Fruit fly (Drosophila melanogaster) whole organism, embryonic: ENCODE data around the gene CG5762.
A peak's percentile ranks its signal among the peaks of the same experiment; 100 is the strongest.

Source experiments
- B-H1 ChIP-seq: fragments of 200-800 bp; sonication (Bioruptor generic); IDR thresholded peaks from 3 replicates; pipeline ENCODE4 v1.3.6; 2022; ENCODE audit warnings: missing biosample characterization, missing genetic modification characterization
- Bgb ChIP-seq: fragments of 200-800 bp; sonication (Bioruptor generic); IDR thresholded peaks from 2 replicates; pipeline ENCODE4 v1.3.6; 2022; ENCODE audit warnings: missing biosample characterization, missing genetic modification characterization; ENCODE audit not compliant: partially characterized antibody
- Blimp-1 ChIP-seq: fragments of 200-800 bp; sonication (Bioruptor generic); optimal IDR thresholded peaks from 3 replicates; lab custom pipeline; 2018; ENCODE audit warnings: missing biosample characterization, missing genetic modification characterization, mild to moderate bottlenecking, moderate library complexity, missing genetic modification reagents
- CG10321 ChIP-seq: fragments of 200-800 bp; sonication (Bioruptor generic); IDR thresholded peaks from 2 replicates; pipeline ENCODE4 v1.3.6; 2022; ENCODE audit warnings: missing biosample characterization, missing genetic modification characterization
- CG10959 ChIP-seq: fragments of 200-800 bp; sonication (Bioruptor generic); IDR thresholded peaks from 2 replicates; pipeline ENCODE4 v1.3.6; 2022; ENCODE audit warnings: missing biosample characterization, missing genetic modification characterization
- CG11695 ChIP-seq: fragments of 200-800 bp; sonication (Bioruptor generic); IDR thresholded peaks from 3 replicates; pipeline ENCODE4 v1.3.6; 2022; ENCODE audit warnings: missing biosample characterization, missing genetic modification characterization
- CG12071 ChIP-seq: fragments of 200-800 bp; sonication (Bioruptor generic); optimal IDR thresholded peaks from 3 replicates; lab custom pipeline; 2018; ENCODE audit warnings: missing biosample characterization, mild to moderate bottlenecking, missing genetic modification characterization
- CG12744 ChIP-seq: fragments of 200-800 bp; sonication (Bioruptor generic); optimal IDR thresholded peaks from 2 replicates; lab custom pipeline; 2016; ENCODE audit warnings: missing biosample characterization, missing genetic modification characterization
- CG15269 ChIP-seq: fragments of 200-800 bp; sonication (Bioruptor generic); optimal IDR thresholded peaks from 2 replicates; lab custom pipeline; 2018; ENCODE audit warnings: missing biosample characterization, mild to moderate bottlenecking, missing genetic modification characterization, moderate library complexity
- CG15479 ChIP-seq: fragments of 200-800 bp; sonication (Bioruptor generic); optimal IDR thresholded peaks from 3 replicates; lab custom pipeline; 2019; ENCODE audit warnings: missing biosample characterization, mild to moderate bottlenecking, missing genetic modification characterization, moderate library complexity
- CG17385 ChIP-seq: fragments of 200-800 bp; sonication (Bioruptor generic); optimal IDR thresholded peaks from 3 replicates; lab custom pipeline; 2018; ENCODE audit warnings: missing biosample characterization, mild to moderate bottlenecking, missing genetic modification characterization
- CG17912 ChIP-seq: fragments of 200-800 bp; sonication (Bioruptor generic); optimal IDR thresholded peaks from 2 replicates; lab custom pipeline; 2018; ENCODE audit warnings: missing biosample characterization, mild to moderate bottlenecking, missing genetic modification characterization
- CG31224 ChIP-seq: fragments of 200-800 bp; sonication (Bioruptor generic); IDR thresholded peaks from 2 replicates; pipeline ENCODE4 v1.3.6; 2022; ENCODE audit warnings: missing biosample characterization, missing genetic modification characterization
- CG32772 ChIP-seq: fragments of 200-800 bp; sonication (Bioruptor generic); IDR thresholded peaks from 2 replicates; pipeline ENCODE4 v1.3.6; 2022; ENCODE audit warnings: missing biosample characterization, missing genetic modification characterization
- CG3281 ChIP-seq: fragments of 200-800 bp; sonication (Bioruptor generic); optimal IDR thresholded peaks from 3 replicates; lab custom pipeline; 2017; ENCODE audit warnings: missing biosample characterization, mild to moderate bottlenecking, missing genetic modification characterization
- CG6854 ChIP-seq: fragments of 200-800 bp; sonication (Bioruptor generic); optimal IDR thresholded peaks from 3 replicates; lab custom pipeline; 2017; ENCODE audit warnings: missing biosample characterization, mild to moderate bottlenecking, missing genetic modification characterization
- CG7357 ChIP-seq: fragments of 200-800 bp; sonication (Bioruptor generic); IDR thresholded peaks from 3 replicates; pipeline ENCODE4 v1.3.6; 2022; ENCODE audit warnings: missing biosample characterization, missing genetic modification characterization
- CG9797 ChIP-seq: fragments of 200-800 bp; sonication (Bioruptor generic); optimal IDR thresholded peaks from 3 replicates; lab custom pipeline; 2018; ENCODE audit warnings: missing biosample characterization, mild to moderate bottlenecking, missing genetic modification characterization
- Hr39 ChIP-seq: fragments of >200 bp; optimal IDR thresholded peaks from 2 replicates; lab custom pipeline; 2017
- Hsf ChIP-seq: fragments of 200-800 bp; sonication (Bioruptor generic); optimal IDR thresholded peaks from 3 replicates; lab custom pipeline; 2016; ENCODE audit warnings: missing biosample characterization, missing genetic modification characterization
- NFAT ChIP-seq: fragments of 200-800 bp; sonication (Bioruptor generic); IDR thresholded peaks from 2 replicates; pipeline ENCODE4 v1.3.6; 2022; ENCODE audit warnings: missing biosample characterization, missing genetic modification characterization
- Neu2 ChIP-seq: fragments of 200-800 bp; sonication (Bioruptor generic); optimal IDR thresholded peaks from 3 replicates; lab custom pipeline; 2016; ENCODE audit warnings: missing biosample characterization, missing genetic modification characterization, borderline replicate concordance
- NfI ChIP-seq: fragments of 200-800 bp; sonication (Bioruptor generic); optimal IDR thresholded peaks from 3 replicates; lab custom pipeline; 2018; ENCODE audit warnings: missing biosample characterization, mild to moderate bottlenecking, missing genetic modification characterization, moderate library complexity
- Tbp ChIP-seq: fragments of >200 bp; optimal IDR thresholded peaks from 2 replicates; lab custom pipeline; 2018; ENCODE audit warnings: missing biosample characterization, missing genetic modification characterization
- Xrp1 ChIP-seq: fragments of 200-800 bp; sonication (Bioruptor generic); IDR thresholded peaks from 2 replicates; pipeline ENCODE4 v1.3.6; 2022; ENCODE audit warnings: missing biosample characterization, missing genetic modification characterization
- abd-A ChIP-seq: fragments of 200-800 bp; sonication (Bioruptor generic); optimal IDR thresholded peaks from 3 replicates; lab custom pipeline; 2019; ENCODE audit warnings: missing biosample characterization, mild to moderate bottlenecking, missing genetic modification characterization, moderate library complexity
- ase ChIP-seq: fragments of 200-800 bp; sonication (Bioruptor generic); IDR thresholded peaks from 3 replicates; pipeline ENCODE4 v1.3.6; 2022; ENCODE audit warnings: missing biosample characterization, missing genetic modification characterization
- bab2 ChIP-seq: fragments of 200-800 bp; sonication (Bioruptor generic); optimal IDR thresholded peaks from 2 replicates; lab custom pipeline; 2016; ENCODE audit warnings: missing biosample characterization, missing genetic modification characterization
- caup ChIP-seq: fragments of 200-800 bp; sonication (Bioruptor generic); optimal IDR thresholded peaks from 3 replicates; lab custom pipeline; 2017; ENCODE audit warnings: missing biosample characterization, mild to moderate bottlenecking, missing genetic modification characterization, moderate library complexity; ENCODE audit not compliant: severe bottlenecking
- chn ChIP-seq: fragments of 200-800 bp; sonication (Bioruptor generic); optimal IDR thresholded peaks from 2 replicates; lab custom pipeline; 2016; ENCODE audit warnings: missing biosample characterization, missing genetic modification characterization
- corto ChIP-seq: fragments of 200-800 bp; sonication (Bioruptor generic); optimal IDR thresholded peaks from 2 replicates; lab custom pipeline; 2016; ENCODE audit warnings: missing biosample characterization, mild to moderate bottlenecking, missing genetic modification characterization, moderate library complexity
- crol ChIP-seq: fragments of 200-800 bp; sonication (Bioruptor generic); IDR thresholded peaks from 2 replicates; pipeline ENCODE4 v1.3.6; 2022; ENCODE audit warnings: missing biosample characterization, missing genetic modification characterization
- disco-r ChIP-seq: fragments of 200-800 bp; sonication (Bioruptor generic); optimal IDR thresholded peaks from 2 replicates; lab custom pipeline; 2016; ENCODE audit warnings: missing biosample characterization, missing genetic modification characterization
- dmrt99B ChIP-seq: fragments of 200-800 bp; sonication (Bioruptor generic); optimal IDR thresholded peaks from 2 replicates; lab custom pipeline; 2018; ENCODE audit warnings: missing biosample characterization, mild to moderate bottlenecking, missing genetic modification characterization, moderate library complexity
- fu2 ChIP-seq: fragments of 200-800 bp; sonication (Bioruptor generic); optimal IDR thresholded peaks from 2 replicates; lab custom pipeline; 2016; ENCODE audit warnings: missing biosample characterization, missing genetic modification characterization
- grau ChIP-seq: fragments of 200-800 bp; optimal IDR thresholded peaks from 3 replicates; lab custom pipeline; 2019; ENCODE audit warnings: missing biosample characterization, mild to moderate bottlenecking, missing genetic modification characterization, moderate library complexity
- hb ChIP-seq: fragments of 200-800 bp; sonication (Bioruptor generic); IDR thresholded peaks from 3 replicates; pipeline ENCODE4 v1.3.6; 2022; ENCODE audit warnings: missing biosample characterization, missing genetic modification characterization; ENCODE audit not compliant: partially characterized antibody
- knrl ChIP-seq: fragments of 200-800 bp; sonication (Bioruptor generic); IDR thresholded peaks from 3 replicates; pipeline ENCODE4 v1.3.6; 2022; ENCODE audit warnings: missing biosample characterization, missing genetic modification characterization; ENCODE audit not compliant: partially characterized antibody
- lbe ChIP-seq: fragments of 200-800 bp; sonication (Bioruptor generic); optimal IDR thresholded peaks from 2 replicates; lab custom pipeline; 2016; ENCODE audit warnings: missing biosample characterization, mild to moderate bottlenecking, missing genetic modification characterization
- lola ChIP-seq, 3 experiments: fragments of >200 bp in 2 of 3; fragments of 200-800 bp in 1 of 3; sonication (Bioruptor generic) in 1 of 3; optimal IDR thresholded peaks; 2 replicates each; lab custom pipeline; 2017 to 2019; ENCODE audit warnings: missing biosample characterization in 3 of 3, missing genetic modification characterization in 3 of 3, mild to moderate bottlenecking in 1 of 3, moderate library complexity in 1 of 3
- pan ChIP-seq, 4 experiments: fragments of >200 bp in 3 of 4; fragments of 200-800 bp in 1 of 4; sonication (Bioruptor generic) in 1 of 4; optimal IDR thresholded peaks in 3 of 4; IDR thresholded peaks in 1 of 4; 2 replicates each; pipeline versions ENCODE4 v1.3.6 to Lab custom; 2017 to 2022; ENCODE audit warnings: missing biosample characterization in 2 of 4, missing genetic modification characterization in 2 of 4, mixed read lengths in 1 of 4
- peb ChIP-seq: fragments of 200-800 bp; sonication (Bioruptor generic); IDR thresholded peaks from 2 replicates; pipeline ENCODE4 v1.3.6; 2022; ENCODE audit warnings: missing biosample characterization, missing genetic modification characterization
- psq ChIP-seq: fragments of 200-800 bp; sonication (Bioruptor generic); optimal IDR thresholded peaks from 2 replicates; lab custom pipeline; 2017; ENCODE audit warnings: missing biosample characterization, missing genetic modification characterization
- sisA ChIP-seq: fragments of 200-800 bp; sonication (Bioruptor generic); IDR thresholded peaks from 2 replicates; pipeline ENCODE4 v1.3.6; 2022; ENCODE audit warnings: missing biosample characterization, missing genetic modification characterization
- sob ChIP-seq: fragments of 200-800 bp; sonication (Bioruptor generic); IDR thresholded peaks from 2 replicates; pipeline ENCODE4 v1.3.6; 2022; ENCODE audit warnings: missing biosample characterization, missing genetic modification characterization
- stwl ChIP-seq: fragments of 200-800 bp; sonication (Bioruptor generic); optimal IDR thresholded peaks from 3 replicates; lab custom pipeline; 2018; ENCODE audit warnings: missing biosample characterization, mild to moderate bottlenecking, missing genetic modification characterization, moderate library complexity
- tgo ChIP-seq: fragments of 200-800 bp; sonication (Bioruptor generic); IDR thresholded peaks from 3 replicates; pipeline ENCODE4 v1.3.6; 2022; ENCODE audit warnings: missing biosample characterization, missing genetic modification characterization
- unc-4 ChIP-seq: fragments of 200-800 bp; sonication (Bioruptor generic); IDR thresholded peaks from 2 replicates; pipeline ENCODE4 v1.3.6; 2022; ENCODE audit warnings: missing biosample characterization, missing genetic modification characterization; ENCODE audit not compliant: partially characterized antibody

Gene CG5762

DNA sequence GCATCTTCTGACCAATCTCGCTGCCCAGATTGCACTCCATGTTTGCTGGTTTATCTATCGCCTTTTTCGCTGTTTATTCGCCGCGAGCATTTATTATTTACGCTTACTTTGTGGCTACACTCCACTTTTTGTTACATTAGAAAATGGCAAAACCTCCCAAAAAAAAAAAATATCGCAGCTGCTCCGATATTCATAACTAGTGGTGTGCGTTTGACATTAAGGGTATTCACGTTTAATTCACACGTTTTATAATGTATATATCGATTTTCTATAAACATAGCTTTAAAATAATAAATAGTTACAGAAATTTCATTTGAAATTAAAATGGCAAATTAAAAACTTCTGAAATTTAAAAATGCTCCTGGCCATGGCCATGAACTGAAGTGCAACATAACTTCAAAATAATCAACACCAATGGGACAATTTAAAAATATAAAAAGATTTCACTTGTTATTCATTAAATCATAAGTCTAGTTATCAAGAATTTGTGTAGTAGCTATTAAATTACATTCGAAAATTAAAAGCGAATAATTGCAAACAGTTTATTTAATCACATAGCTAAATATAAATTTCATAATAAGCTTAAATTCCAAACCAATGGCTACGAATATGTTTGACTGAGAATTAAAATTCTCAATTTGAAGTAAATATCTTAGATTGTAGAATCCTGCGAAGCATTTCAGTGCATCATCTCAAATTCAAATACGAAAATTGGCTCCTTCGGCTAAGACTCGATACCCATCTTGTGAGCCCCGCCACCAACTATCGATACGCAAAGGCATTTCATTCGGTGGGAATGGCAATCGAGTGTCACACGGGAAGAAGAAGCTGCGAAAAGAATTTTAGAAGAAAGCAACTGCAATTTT, 43.0 kb downstream of the CG5762 start, which contains the start of the genes Nab2 and BRWD3 (continued):
- TF ChIP-seq CG6854 (GFP tag; lab: Kevin White, UChicago) (no peak), CG3281 (GFP tag; lab: Kevin White, UChicago) (no peak), crol (GFP tag; lab: Robert Waterston, UW) (no peak), CG31224 (GFP tag; lab: Robert Waterston, UW) (no peak), psq (GFP tag; lab: Kevin White, UChicago) (no peak), caup (no peak), tgo (no peak), lola (GFP tag; optimal IDR thresholded peaks at IDR 0.05; lab: Kevin White, UChicago) (peak in 1 of 3 experiments; percentile 67), peb (GFP tag; lab: Robert Waterston, UW) (no peak), Hr39 (lab: Kevin White, UChicago) (no peak), disco-r (GFP tag; lab: Kevin White, UChicago) (no peak), CG10959 (GFP tag; lab: Robert Waterston, UW) (no peak), NFAT (GFP tag; lab: Robert Waterston, UW) (peak; percentile 69), stwl (tag; lab: Kevin White, UChicago) (peak; percentile 23), chn (GFP tag; lab: Kevin White, UChicago) (no peak), fu2 (no peak), Hsf (GFP tag; lab: Kevin White, UChicago) (peak; percentile 61), CG17912 (no peak), NfI (GFP tag; lab: Kevin White, UChicago) (peak; percentile 31), CG9797 (GFP tag; lab: Kevin White, UChicago) (peak; percentile 4), sob (GFP tag; lab: Robert Waterston, UW) (peak; percentile 14; the same call in 1 of the 2 replicates), CG17385 (GFP tag; lab: Kevin White, UChicago) (peak; percentile 93), CG10321 (no peak), Bgb (peak; percentile 81), CG12744 (GFP tag; lab: Kevin White, UChicago) (peak; percentile 7), Tbp (GFP tag; lab: Kevin White, UChicago) (no peak), bab2 (GFP tag; lab: Kevin White, UChicago) (no peak), knrl (GFP tag; lab: Robert Waterston, UW) (peak; percentile 61; the same call in 2 of the 3 replicates), sisA (GFP tag; lab: Robert Waterston, UW) (peak; percentile 11; the same call in 1 of the 2 replicates), CG15479 (GFP tag; lab: Kevin White, UChicago) (no peak), Xrp1 (GFP tag; lab: Robert Waterston, UW) (peak; percentile 47; the same call in 1 of the 2 replicates), Blimp-1 (GFP tag; lab: Kevin White, UChicago) (no peak), CG12071 (no peak), corto (GFP tag; lab: Kevin White, UChicago) (no peak), CG32772 (GFP tag; lab: Robert Waterston, UW) (peak; percentile 60), abd-A (tag; lab: Kevin White, UChicago) (no peak), lbe (GFP tag; lab: Kevin White, UChicago) (no peak), dmrt99B (tag; lab: Kevin White, UChicago) (no peak), hb (GFP tag; lab: Robert Waterston, UW) (peak; percentile 59; the same call in 1 of the 3 replicates), CG7357 (GFP tag; lab: Robert Waterston, UW) (peak; percentile 41; the same call in 1 of the 3 replicates), ase (GFP tag; lab: Robert Waterston, UW) (peak; percentile 39; the same call in 1 of the 3 replicates), unc-4 (GFP tag; lab: Robert Waterston, UW) (peak; percentile 62), pan (optimal IDR thresholded peaks at IDR 0.05; lab: Kevin White, UChicago) (no peak), pan (GFP tag; optimal IDR thresholded peaks at IDR 0.05 in 1 of 2, IDR thresholded peaks at IDR 0.05 in 1 of 2) (peak in 1 of 2 experiments; percentile 31), CG15269 (tag; lab: Kevin White, UChicago) (no peak), B-H1 (GFP tag; lab: Robert Waterston, UW) (no peak), CG11695 (no peak), Neu2 (GFP tag; lab: Kevin White, UChicago) (no peak), grau (tag; lab: Kevin White, UChicago) (no peak)
